Fruit fly (Drosophila melanogaster) whole organism, wandering third instar larva: ENCODE measurements around the gene Pebp1.

Experiments used
- Abd-B ChIP-seq: fragments of >200 bp; optimal IDR thresholded peaks from 2 replicates; lab custom pipeline; 2017; ENCODE audit warnings: missing biosample characterization, missing genetic modification characterization
- h ChIP-seq: fragments of 200-800 bp; sonication (Bioruptor generic); optimal IDR thresholded peaks from 3 replicates; lab custom pipeline; 2016; ENCODE audit warnings: missing biosample characterization, mild to moderate bottlenecking, missing genetic modification characterization
- psq ChIP-seq: fragments of 200-800 bp; sonication (Bioruptor generic); optimal IDR thresholded peaks from 3 replicates; lab custom pipeline; 2017; ENCODE audit warnings: missing biosample characterization, mild to moderate bottlenecking, missing genetic modification characterization, moderate library complexity
- usp ChIP-seq: fragments of >200 bp; optimal IDR thresholded peaks from 2 replicates; lab custom pipeline; 2017; ENCODE audit warnings: missing biosample characterization, missing genetic modification characterization

DNA sequence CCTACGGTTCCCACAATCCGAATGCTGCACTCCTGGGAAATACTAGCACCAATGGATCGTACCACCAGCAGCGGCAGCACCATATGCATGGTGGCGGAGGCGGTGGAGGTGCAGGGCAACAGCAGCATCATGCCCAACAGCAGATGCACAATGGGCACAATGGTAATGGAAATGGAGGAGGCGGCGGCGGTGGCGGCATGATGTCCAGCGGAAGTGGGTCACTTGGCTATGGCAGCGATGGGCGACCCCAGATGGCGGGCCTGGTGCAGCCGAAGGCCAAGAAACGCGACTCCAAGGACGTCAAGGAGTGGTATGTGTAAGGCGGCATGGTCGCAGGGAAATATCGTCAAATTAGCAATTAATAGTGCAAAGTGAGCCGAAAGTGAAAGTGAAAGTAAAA lies 17.7 kb downstream of the Pebp1 start:
- TF ChIP-seq usp, result no peak
- no peak for TF ChIP-seq Abd-B (GFP tag; lab: Kevin White, UChicago)
- no peak for TF ChIP-seq h (GFP tag; lab: Kevin White, UChicago)
- no peak for TF ChIP-seq psq
